Fruit fly (Drosophila melanogaster) whole organism, embryonic: Measurements from ENCODE around the gene NK7.1.

Experiments
- CG10565 ChIP-seq: fragments of 200-800 bp; sonication (Bioruptor generic); optimal IDR thresholded peaks from 3 replicates; lab custom pipeline; 2016; ENCODE audit warnings: missing biosample characterization, mild to moderate bottlenecking, missing genetic modification characterization
- CG10959 ChIP-seq: fragments of 200-800 bp; sonication (Bioruptor generic); IDR thresholded peaks from 2 replicates; pipeline ENCODE4 v1.3.6; 2022; ENCODE audit warnings: missing biosample characterization, missing genetic modification characterization
- CG11504 ChIP-seq: fragments of 200-800 bp; sonication (Bioruptor generic); optimal IDR thresholded peaks from 3 replicates; lab custom pipeline; 2019; ENCODE audit warnings: missing biosample characterization, mild to moderate bottlenecking, missing genetic modification characterization, moderate library complexity
- CG12219 ChIP-seq: fragments of 200-800 bp; sonication (Bioruptor generic); optimal IDR thresholded peaks from 3 replicates; lab custom pipeline; 2018; ENCODE audit warnings: missing biosample characterization, mild to moderate bottlenecking, missing genetic modification characterization
- CG13296 ChIP-seq: fragments of 200-800 bp; sonication (Bioruptor generic); optimal IDR thresholded peaks from 3 replicates; lab custom pipeline; 2018; ENCODE audit warnings: missing biosample characterization, mild to moderate bottlenecking, missing genetic modification characterization
- CG15479 ChIP-seq: fragments of 200-800 bp; sonication (Bioruptor generic); optimal IDR thresholded peaks from 3 replicates; lab custom pipeline; 2019; ENCODE audit warnings: missing biosample characterization, mild to moderate bottlenecking, missing genetic modification characterization, moderate library complexity
- CG15514 ChIP-seq: fragments of 200-800 bp; sonication (Bioruptor generic); optimal IDR thresholded peaks from 3 replicates; lab custom pipeline; 2017; ENCODE audit warnings: missing biosample characterization, missing genetic modification characterization, mild to moderate bottlenecking, moderate library complexity, missing genetic modification reagents
- CG16815 ChIP-seq: fragments of 200-800 bp; sonication (Bioruptor generic); optimal IDR thresholded peaks from 3 replicates; lab custom pipeline; 2017; ENCODE audit warnings: missing biosample characterization, mild to moderate bottlenecking, missing genetic modification characterization
- CG17568 ChIP-seq: fragments of 200-800 bp; sonication (Bioruptor generic); optimal IDR thresholded peaks from 2 replicates; lab custom pipeline; 2018; ENCODE audit warnings: missing biosample characterization, mild to moderate bottlenecking, missing genetic modification characterization, moderate library complexity
- CG34224 ChIP-seq: fragments of 200-800 bp; sonication (Bioruptor generic); IDR thresholded peaks from 3 replicates; pipeline ENCODE4 v1.3.6; 2022; ENCODE audit warnings: missing biosample characterization, missing genetic modification characterization; ENCODE audit not compliant: partially characterized antibody
- CG4360 ChIP-seq: fragments of 200-800 bp; sonication (Bioruptor generic); IDR thresholded peaks from 2 replicates; pipeline ENCODE4 v1.3.6; 2022; ENCODE audit warnings: missing biosample characterization, missing genetic modification characterization
- CG4820 ChIP-seq: fragments of 200-800 bp; sonication (Bioruptor generic); optimal IDR thresholded peaks from 3 replicates; lab custom pipeline; 2016; ENCODE audit warnings: missing biosample characterization, missing genetic modification characterization
- CG6765 ChIP-seq: fragments of 200-800 bp; sonication (Bioruptor generic); optimal IDR thresholded peaks from 3 replicates; lab custom pipeline; 2017; ENCODE audit warnings: missing biosample characterization, mild to moderate bottlenecking, missing genetic modification characterization
- CG7357 ChIP-seq: fragments of 200-800 bp; sonication (Bioruptor generic); IDR thresholded peaks from 3 replicates; pipeline ENCODE4 v1.3.6; 2022; ENCODE audit warnings: missing biosample characterization, missing genetic modification characterization
- CG7372 ChIP-seq: fragments of 200-800 bp; sonication (Bioruptor generic); IDR thresholded peaks from 2 replicates; pipeline ENCODE4 v1.3.6; 2022; ENCODE audit warnings: missing biosample characterization, missing genetic modification characterization
- CG7839 ChIP-seq: fragments of 200-800 bp; sonication (Bioruptor generic); optimal IDR thresholded peaks from 3 replicates; lab custom pipeline; 2018; ENCODE audit warnings: missing biosample characterization, mild to moderate bottlenecking, missing genetic modification characterization, moderate library complexity
- CG8281 ChIP-seq: fragments of 200-800 bp; sonication (Bioruptor generic); optimal IDR thresholded peaks from 2 replicates; lab custom pipeline; 2018; ENCODE audit warnings: missing biosample characterization, mild to moderate bottlenecking, missing genetic modification characterization, moderate library complexity
- CG8290 ChIP-seq, 3 experiments: fragments of 200-800 bp; sonication (Bioruptor generic); optimal IDR thresholded peaks; 2 replicates each; lab custom pipeline; 2016 to 2019; ENCODE audit warnings: missing biosample characterization in 3 of 3, missing genetic modification characterization in 3 of 3, mild to moderate bottlenecking in 2 of 3, moderate library complexity in 1 of 3
- CG8765 ChIP-seq: fragments of 200-800 bp; sonication (Bioruptor generic); IDR thresholded peaks from 2 replicates; pipeline ENCODE4 v1.3.6; 2022; ENCODE audit warnings: missing biosample characterization, missing genetic modification characterization
- CG9215 ChIP-seq: fragments of 200-800 bp; sonication (Bioruptor generic); IDR thresholded peaks from 2 replicates; pipeline ENCODE4 v1.3.6; 2022; ENCODE audit warnings: missing biosample characterization, missing genetic modification characterization
- CkIIα-i1 ChIP-seq: fragments of 200-800 bp; sonication (Bioruptor generic); IDR thresholded peaks from 2 replicates; pipeline ENCODE4 v1.3.6; 2022; ENCODE audit warnings: missing biosample characterization, missing genetic modification characterization
- CoRest ChIP-seq: fragments of 200-800 bp; sonication (Bioruptor generic); optimal IDR thresholded peaks from 3 replicates; lab custom pipeline; 2018; ENCODE audit warnings: missing biosample characterization, mild to moderate bottlenecking, missing genetic modification characterization, moderate library complexity
- D19B ChIP-seq: fragments of 200-800 bp; sonication (Bioruptor generic); optimal IDR thresholded peaks from 2 replicates; lab custom pipeline; 2017; ENCODE audit warnings: missing biosample characterization, mild to moderate bottlenecking, missing genetic modification characterization
- Dek ChIP-seq: fragments of 200-800 bp; sonication (Bioruptor generic); optimal IDR thresholded peaks from 3 replicates; lab custom pipeline; 2019; ENCODE audit warnings: missing biosample characterization, mild to moderate bottlenecking, missing genetic modification characterization, moderate library complexity
- Dip3 ChIP-seq: fragments of 200-800 bp; sonication (Bioruptor generic); optimal IDR thresholded peaks from 3 replicates; lab custom pipeline; 2016; ENCODE audit warnings: missing biosample characterization, missing genetic modification characterization
- HmgZ ChIP-seq: fragments of 200-800 bp; sonication (Bioruptor generic); optimal IDR thresholded peaks from 2 replicates; lab custom pipeline; 2018; ENCODE audit warnings: missing biosample characterization, mild to moderate bottlenecking, missing genetic modification characterization
- MBD-R2 ChIP-seq: fragments of 200-800 bp; sonication (Bioruptor generic); IDR thresholded peaks from 2 replicates; pipeline ENCODE4 v1.3.6; 2022; ENCODE audit warnings: missing biosample characterization, missing genetic modification characterization
- Med ChIP-seq: fragments of 200-800 bp; sonication (Bioruptor generic); peaks from one replicate; lab custom pipeline; 2016; ENCODE audit warnings: missing biosample characterization, missing genetic modification characterization, mild to moderate bottlenecking, inconsistent platforms, moderate library complexity
- Pdp1 ChIP-seq, 2 experiments: fragments of 200-800 bp; sonication (Bioruptor generic); optimal IDR thresholded peaks; 3 replicates each; lab custom pipeline; 2016; ENCODE audit warnings: missing biosample characterization in 2 of 2, missing genetic modification characterization in 2 of 2, mild to moderate bottlenecking in 1 of 2, moderate library complexity in 1 of 2
- al ChIP-seq: fragments of 200-800 bp; sonication (Bioruptor generic); IDR thresholded peaks from 2 replicates; pipeline ENCODE4 v1.3.6; 2022; ENCODE audit warnings: missing biosample characterization, missing genetic modification characterization
- amos ChIP-seq: fragments of 200-800 bp; sonication (Bioruptor generic); IDR thresholded peaks from 2 replicates; pipeline ENCODE4 v1.3.6; 2022; ENCODE audit warnings: missing biosample characterization, missing genetic modification characterization; ENCODE audit not compliant: partially characterized antibody
- az2 ChIP-seq: fragments of 200-800 bp; sonication (Bioruptor generic); optimal IDR thresholded peaks from 3 replicates; lab custom pipeline; 2016; ENCODE audit warnings: missing biosample characterization, missing genetic modification characterization
- bcd ChIP-seq: fragments of 200-800 bp; sonication (Bioruptor generic); optimal IDR thresholded peaks from 2 replicates; lab custom pipeline; 2017; ENCODE audit warnings: missing biosample characterization, mild to moderate bottlenecking, missing genetic modification characterization
- cas ChIP-seq: fragments of 200-800 bp; sonication (Bioruptor generic); IDR thresholded peaks from 2 replicates; pipeline ENCODE4 v1.3.6; 2022; ENCODE audit warnings: missing biosample characterization, missing genetic modification characterization
- croc ChIP-seq: fragments of 200-800 bp; sonication (Bioruptor generic); conservative IDR thresholded peaks from 3 replicates; pipeline ENCODE4 v1.3.6; 2022; ENCODE audit warnings: missing biosample characterization, missing genetic modification characterization
- dmrt99B ChIP-seq: fragments of 200-800 bp; sonication (Bioruptor generic); optimal IDR thresholded peaks from 2 replicates; lab custom pipeline; 2018; ENCODE audit warnings: missing biosample characterization, mild to moderate bottlenecking, missing genetic modification characterization, moderate library complexity
- eve ChIP-seq, 2 experiments: fragments of >200 bp; optimal IDR thresholded peaks; 2 replicates each; lab custom pipeline; 2017; ENCODE audit warnings: missing biosample characterization in 2 of 2, missing genetic modification characterization in 2 of 2
- exex ChIP-seq: fragments of 200-800 bp; sonication (Bioruptor generic); optimal IDR thresholded peaks from 4 replicates; lab custom pipeline; 2018; ENCODE audit warnings: missing biosample characterization, mild to moderate bottlenecking, missing genetic modification characterization, moderate library complexity
- gem ChIP-seq: fragments of 200-800 bp; sonication (Bioruptor generic); optimal IDR thresholded peaks from 2 replicates; lab custom pipeline; 2019; ENCODE audit warnings: missing biosample characterization, mild to moderate bottlenecking, missing genetic modification characterization, moderate library complexity
- grau ChIP-seq: fragments of 200-800 bp; optimal IDR thresholded peaks from 3 replicates; lab custom pipeline; 2019; ENCODE audit warnings: missing biosample characterization, mild to moderate bottlenecking, missing genetic modification characterization, moderate library complexity
- ind ChIP-seq: fragments of 200-800 bp; sonication (Bioruptor generic); optimal IDR thresholded peaks from 3 replicates; lab custom pipeline; 2016; ENCODE audit warnings: missing biosample characterization, missing genetic modification characterization
- lbe ChIP-seq: fragments of 200-800 bp; sonication (Bioruptor generic); optimal IDR thresholded peaks from 2 replicates; lab custom pipeline; 2016; ENCODE audit warnings: missing biosample characterization, mild to moderate bottlenecking, missing genetic modification characterization
- mld ChIP-seq: fragments of 200-800 bp; sonication (Bioruptor generic); IDR thresholded peaks from 3 replicates; pipeline ENCODE4 v1.3.6; 2022; ENCODE audit warnings: missing biosample characterization, missing genetic modification characterization; ENCODE audit not compliant: partially characterized antibody
- sens-2 ChIP-seq: fragments of 200-800 bp; sonication (Bioruptor generic); IDR thresholded peaks from 2 replicates; pipeline ENCODE4 v1.3.6; 2022; ENCODE audit warnings: missing biosample characterization, missing genetic modification characterization
- sima ChIP-seq: fragments of 200-800 bp; sonication (Bioruptor generic); optimal IDR thresholded peaks from 2 replicates; lab custom pipeline; 2016; ENCODE audit warnings: missing biosample characterization, missing genetic modification characterization
- trem ChIP-seq: fragments of 200-800 bp; optimal IDR thresholded peaks from 3 replicates; lab custom pipeline; 2019; ENCODE audit warnings: missing biosample characterization, mild to moderate bottlenecking, missing genetic modification characterization, moderate library complexity
- yki ChIP-seq: fragments of >200 bp; optimal IDR thresholded peaks from 3 replicates; lab custom pipeline; 2018
- zen2 ChIP-seq: fragments of 200-800 bp; sonication (Bioruptor generic); IDR thresholded peaks from 3 replicates; pipeline ENCODE4 v1.3.6; 2022; ENCODE audit warnings: missing biosample characterization, missing genetic modification characterization; ENCODE audit not compliant: partially characterized antibody

NK7.1 gene

DNA sequence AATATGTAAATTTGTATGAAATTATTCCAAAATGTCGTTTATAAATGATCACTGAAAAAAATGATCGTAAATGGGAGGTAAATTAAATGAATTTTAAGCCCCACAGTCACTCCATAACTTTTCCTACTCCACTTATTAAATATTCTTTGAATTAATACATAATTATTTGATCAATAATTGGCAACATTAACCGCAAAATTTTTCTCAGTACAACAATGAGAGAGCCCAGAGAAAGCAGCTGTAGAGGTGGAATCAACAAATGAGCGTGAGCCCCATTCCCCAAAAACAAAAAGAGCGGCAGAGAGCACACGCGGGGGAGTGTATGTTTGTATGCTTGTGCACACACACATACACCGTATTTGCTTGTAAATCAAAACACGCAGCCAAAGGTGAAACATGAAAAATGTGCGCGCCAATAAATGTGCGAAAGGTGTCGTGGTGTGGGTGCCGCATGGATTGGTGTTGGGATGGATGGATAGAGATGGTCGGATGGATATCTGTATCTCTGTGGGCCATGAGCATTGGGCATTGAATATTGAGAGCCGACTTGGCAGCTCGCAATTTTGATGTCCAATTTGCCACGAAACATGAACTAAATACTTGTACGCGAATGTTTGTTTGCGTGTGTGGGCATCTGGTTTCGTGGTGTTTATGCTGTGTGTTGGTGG is 88.9 kb downstream of the NK7.1 start (continued):
- TF ChIP-seq CG11504 (tag; lab: Kevin White, UChicago) (peak; percentile 98), CkIIα-i1 (GFP tag; lab: Robert Waterston, UW) (no peak), CG16815 (peak; percentile 98), CG15514 (GFP tag; lab: Kevin White, UChicago) (peak; percentile 93), CG10959 (GFP tag; lab: Robert Waterston, UW) (no peak), croc (peak; percentile 94), mld (GFP tag; lab: Robert Waterston, UW) (no peak), CG8281 (peak; percentile 94), yki (lab: Kevin White, UChicago) (peak; percentile 64), CG8765 (GFP tag; lab: Robert Waterston, UW) (no peak), CG7357 (GFP tag; lab: Robert Waterston, UW) (peak; percentile 96), MBD-R2 (GFP tag; lab: Robert Waterston, UW) (no peak), sens-2 (GFP tag; lab: Robert Waterston, UW) (no peak), gem (peak; percentile 99), dmrt99B (peak; percentile 99), CG13296 (peak; percentile 97), trem (peak; percentile 95), Dek (tag; lab: Kevin White, UChicago) (peak; percentile 99), cas (no peak), CG7839 (tag; lab: Kevin White, UChicago) (peak; percentile 99), CG7372 (no peak), CG34224 (GFP tag; lab: Robert Waterston, UW) (no peak), CG12219 (GFP tag; lab: Kevin White, UChicago) (peak; percentile 98)

DNA sequence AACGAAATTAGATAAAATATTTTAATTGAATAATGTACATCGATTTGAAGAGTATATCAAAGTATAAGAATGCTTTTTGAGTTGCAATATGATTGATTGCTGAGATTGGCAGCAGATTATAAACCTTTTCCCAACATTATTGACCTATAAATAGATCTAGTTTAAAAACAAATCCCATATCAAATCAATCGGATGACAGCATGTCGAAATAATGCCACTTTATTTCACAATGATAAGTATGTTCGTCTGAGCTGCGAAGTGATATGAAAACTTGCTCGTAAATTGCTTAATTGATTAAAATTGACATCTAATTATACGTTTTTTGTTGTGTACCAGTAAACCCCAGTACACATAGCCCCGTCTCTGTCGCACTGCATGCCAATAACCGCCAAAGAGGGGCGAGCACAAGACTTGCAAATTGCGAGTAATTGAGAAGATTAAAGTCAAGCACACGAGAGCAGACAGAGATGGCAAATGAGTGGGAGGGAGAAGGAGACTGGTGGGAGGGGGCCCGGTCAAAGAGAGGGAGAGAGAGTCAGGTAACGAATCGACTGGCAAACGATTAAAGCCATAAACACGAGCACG is 89.6 kb downstream of the NK7.1 start:
- TF ChIP-seq exex (tag; lab: Kevin White, UChicago): peak; percentile 73
- TF ChIP-seq CG4820: no peak
- TF ChIP-seq al (GFP tag; lab: Robert Waterston, UW): no peak
- TF ChIP-seq CG8290 (GFP tag; optimal IDR thresholded peaks at IDR 0.05; lab: Kevin White, UChicago): no peak
- peak in 1 of 2 experiments; percentile 71 for TF ChIP-seq CG8290 (tag; optimal IDR thresholded peaks at IDR 0.05; lab: Kevin White, UChicago)
- peak; percentile 80 for TF ChIP-seq Med
- TF ChIP-seq zen2 (GFP tag; lab: Robert Waterston, UW): no peak
- TF ChIP-seq Pdp1 (GFP tag; optimal IDR thresholded peaks at IDR 0.05; lab: Kevin White, UChicago): peak in 1 of 2 experiments; percentile 30
- TF ChIP-seq CG11504 (tag; lab: Kevin White, UChicago): peak; percentile 22
- peak; percentile 32 for TF ChIP-seq CG17568 (GFP tag; lab: Kevin White, UChicago)
- TF ChIP-seq lbe (GFP tag; lab: Kevin White, UChicago): peak; percentile 68
- no peak for TF ChIP-seq sima (GFP tag; lab: Kevin White, UChicago)
- TF ChIP-seq CG6765 (GFP tag; lab: Kevin White, UChicago): peak; percentile 25
- peak; percentile 34 for TF ChIP-seq ind (GFP tag; lab: Kevin White, UChicago)
- TF ChIP-seq eve (GFP tag; optimal IDR thresholded peaks at IDR 0.05; lab: Kevin White, UChicago): peak in 1 of 2 experiments; percentile 90
- peak; percentile 48 for TF ChIP-seq D19B (GFP tag; lab: Kevin White, UChicago)
- no peak for TF ChIP-seq CG9215
- peak; percentile 6 for TF ChIP-seq az2
- peak; percentile 61 for TF ChIP-seq grau (tag; lab: Kevin White, UChicago)
- TF ChIP-seq dmrt99B: peak; percentile 40
- TF ChIP-seq bcd: peak; percentile 46
- peak; percentile 4 for TF ChIP-seq HmgZ (tag; lab: Kevin White, UChicago)
- no peak for TF ChIP-seq CG10565 (GFP tag; lab: Kevin White, UChicago)
- TF ChIP-seq amos (GFP tag; lab: Robert Waterston, UW): no peak
- TF ChIP-seq Dek (tag; lab: Kevin White, UChicago): peak; percentile 44
- TF ChIP-seq Dip3 (GFP tag; lab: Kevin White, UChicago): peak; percentile 37
- TF ChIP-seq CG4360 (GFP tag; lab: Robert Waterston, UW): no peak
- peak; percentile 63 for TF ChIP-seq CoRest (tag; lab: Kevin White, UChicago)
- TF ChIP-seq CG15479: peak; percentile 88
